Worm (Caenorhabditis elegans): ENCODE measurements around the gene ric-7.

Gene ric-7

ce11 chrV:13961927-13962419, 43.7 kb downstream of the ric-7 start, which contains the start of the genes algn-13 and R10D12.13 (continued):
- TF ChIP-seq nhr-80 (tag; optimal IDR thresholded peaks at IDR 0.05) = peak; percentile 8
- TF ChIP-seq snpc-1.3 (tag; optimal IDR thresholded peaks at IDR 0.05; ENCODE audit: insufficient read depth) = peak; percentile 85
- no peak for TF ChIP-seq nhr-120 (GFP tag; IDR thresholded peaks at IDR 0.05)
- no peak for TF ChIP-seq lin-26 (GFP tag; IDR thresholded peaks at IDR 0.05)
- TF ChIP-seq madf-3 (GFP tag; IDR thresholded peaks at IDR 0.05) = no peak
- TF ChIP-seq bed-2 (GFP tag; IDR thresholded peaks at IDR 0.05) = no peak
- TF ChIP-seq ztf-3 (GFP tag; optimal IDR thresholded peaks at IDR 0.05) = no peak
- peak; percentile 68 for TF ChIP-seq B0336.3 (GFP tag; IDR thresholded peaks at IDR 0.05)
- no peak for TF ChIP-seq hlh-26 (GFP tag; conservative IDR thresholded peaks at IDR 0.05)
- TF ChIP-seq cebp-1 (GFP tag; IDR thresholded peaks at IDR 0.05) = no peak
- TF ChIP-seq cebp-1 (tag; optimal IDR thresholded peaks at IDR 0.05) = peak; percentile 65
- TF ChIP-seq ceh-79 (tag; optimal IDR thresholded peaks at IDR 0.05) = no peak
- no peak for TF ChIP-seq mxl-1 (tag; optimal IDR thresholded peaks at IDR 0.05)
- TF ChIP-seq atf-7 (tag; optimal IDR thresholded peaks at IDR 0.05) = no peak
- no peak for TF ChIP-seq egrh-3 (GFP tag; IDR thresholded peaks at IDR 0.05)
- TF ChIP-seq F57A8.1 (GFP tag; optimal IDR thresholded peaks at IDR 0.05) = no peak
- TF ChIP-seq hmg-20 (GFP tag; IDR thresholded peaks at IDR 0.05) = 0 out of 2 replicates have a peak, but pooled peaks have one; percentile 7
- no peak for TF ChIP-seq unc-62 (GFP tag; optimal IDR thresholded peaks at IDR 0.05)
- TF ChIP-seq ceh-27 (GFP tag; optimal IDR thresholded peaks at IDR 0.05) = peak; percentile 16
- TF ChIP-seq zim-3 (tag; optimal IDR thresholded peaks at IDR 0.05) = no peak
- TF ChIP-seq efl-1 (GFP tag; optimal IDR thresholded peaks at IDR 0.05) = peak; percentile 89
- no peak for TF ChIP-seq T07F8.4 (tag; optimal IDR thresholded peaks at IDR 0.05)
- no peak for TF ChIP-seq rec-8 (tag; optimal IDR thresholded peaks at IDR 0.05)
- no peak for TF ChIP-seq sptf-2 (GFP tag; optimal IDR thresholded peaks at IDR 0.05)
- no peak for TF ChIP-seq F55B11.4 (tag; optimal IDR thresholded peaks at IDR 0.05; ENCODE audit: borderline replicate concordance, insufficient read depth)
- TF ChIP-seq ztf-25 (GFP tag; IDR thresholded peaks at IDR 0.05) = no peak
- TF ChIP-seq B0261.1 (tag; optimal IDR thresholded peaks at IDR 0.05) = no peak
- 0 out of 2 replicates have a peak, but pooled peaks have one; percentile 22 for TF ChIP-seq lir-1 (GFP tag; conservative IDR thresholded peaks at IDR 0.05)
- TF ChIP-seq hrde-1 (tag; optimal IDR thresholded peaks at IDR 0.05; ENCODE audit: borderline replicate concordance) = peak; percentile 9
- TF ChIP-seq nhr-27 (tag; optimal IDR thresholded peaks at IDR 0.05) = no peak
- no peak for TF ChIP-seq F52B5.7 (tag; optimal IDR thresholded peaks at IDR 0.05)
- no peak for TF ChIP-seq mel-28 (tag; optimal IDR thresholded peaks at IDR 0.05; ENCODE audit: borderline replicate concordance)
- TF ChIP-seq nfya-2 (GFP tag; IDR thresholded peaks at IDR 0.05) = no peak
- TF ChIP-seq hlh-12 (tag; optimal IDR thresholded peaks at IDR 0.05) = no peak
- no peak for TF ChIP-seq egl-18 (GFP tag; IDR thresholded peaks at IDR 0.05)
- TF ChIP-seq sea-2 (GFP tag; IDR thresholded peaks at IDR 0.05) = no peak
- peak; percentile 41 for TF ChIP-seq unc-130 (GFP tag; optimal IDR thresholded peaks at IDR 0.05)
- TF ChIP-seq Y95B8A.8 (GFP tag; IDR thresholded peaks at IDR 0.05) = peak; percentile 26; the same call in 1 of the 2 replicates
- no peak for TF ChIP-seq ama-1 (optimal IDR thresholded peaks at IDR 0.05)
- TF ChIP-seq ama-1 (GFP tag; optimal IDR thresholded peaks at IDR 0.05) = peak in 1 of 2 experiments; percentile 28
- peak; percentile 17; the same call in 1 of the 2 replicates for TF ChIP-seq ekl-4 (GFP tag; IDR thresholded peaks at IDR 0.05)
- no peak for TF ChIP-seq F39B2.1 (GFP tag; IDR thresholded peaks at IDR 0.05)
- TF ChIP-seq cebp-2 (GFP tag; IDR thresholded peaks at IDR 0.05) = no peak
- TF ChIP-seq D2030.7 (GFP tag; IDR thresholded peaks at IDR 0.05) = peak; percentile 71
- TF ChIP-seq K12H6.12 (tag; optimal IDR thresholded peaks at IDR 0.05) = no peak
- no peak for TF ChIP-seq F10E7.11 (tag; optimal IDR thresholded peaks at IDR 0.05)
- TF ChIP-seq nfya-1 (tag; optimal IDR thresholded peaks at IDR 0.05; ENCODE audit: borderline replicate concordance, insufficient read depth) = no peak
- TF ChIP-seq F37B4.10 (GFP tag; IDR thresholded peaks at IDR 0.05) = no peak
- TF ChIP-seq madf-6 (GFP tag; IDR thresholded peaks at IDR 0.05) = peak; percentile 93

Data from whole organism, young adult.